Worm (Caenorhabditis elegans) whole organism, L4 larva: ENCODE data around the gene abcf-1.

Experiments
- Y105C5A.15 ChIP-seq: fragments of 200-800 bp; sonication (Bioruptor generic); IDR thresholded peaks from 2 replicates; pipeline ENCODE4 v1.3.6; 2022; ENCODE audit warnings: missing genetic modification characterization, missing compliant biosample characterization
- daf-16 ChIP-seq, 3 experiments: sonication (generic microtip); optimal IDR thresholded peaks; 2 replicates each; lab custom pipeline; 2016 to 2017; ENCODE audit warnings: missing genetic modification characterization in 3 of 3, missing genetic modification reagents in 3 of 3, mild to moderate bottlenecking in 2 of 3, missing compliant biosample characterization in 2 of 3, missing biosample characterization in 1 of 3, moderate library complexity in 1 of 3
- mdl-1 ChIP-seq, 2 experiments: fragments of 150-350 bp in 1 of 2; sonication (generic microtip) in 1 of 2; optimal IDR thresholded peaks; 2 replicates each; lab custom pipeline; 2014 to 2017; ENCODE audit warnings: missing biosample characterization in 2 of 2, missing genetic modification characterization in 2 of 2
- nhr-11 ChIP-seq: fragments of 150-350 bp; optimal IDR thresholded peaks from 2 replicates; lab custom pipeline; 2014; ENCODE audit warnings: missing biosample characterization, missing genetic modification characterization
- pha-4 ChIP-seq, 2 experiments: fragments of 150-350 bp in 1 of 2; fragments of 200-800 bp in 1 of 2; sonication (Bioruptor generic) in 1 of 2; IDR thresholded peaks in 1 of 2; optimal IDR thresholded peaks in 1 of 2; 2 replicates each; pipeline versions ENCODE4 v1.3.6 to Lab custom; 2014 to 2022; ENCODE audit warnings: missing genetic modification characterization in 2 of 2, missing genetic modification reagents in 2 of 2, missing biosample characterization in 1 of 2, missing compliant biosample characterization in 1 of 2

- no peak for TF ChIP-seq pha-4 (GFP tag; IDR thresholded peaks at IDR 0.05; lab: Robert Waterston, UW)
- no peak for TF ChIP-seq pha-4 (tag; optimal IDR thresholded peaks at IDR 0.05; lab: Kevin White, UChicago)
- TF ChIP-seq mdl-1 (tag; optimal IDR thresholded peaks at IDR 0.05; lab: Kevin White, UChicago): no peak
- TF ChIP-seq daf-16 (GFP tag; optimal IDR thresholded peaks at IDR 0.05; lab: Kevin White, UChicago): no peak
- TF ChIP-seq daf-16 (tag; optimal IDR thresholded peaks at IDR 0.05; lab: Kevin White, UChicago): no peak
- TF ChIP-seq nhr-11 (tag; lab: Kevin White, UChicago): no peak
- TF ChIP-seq Y105C5A.15: no peak
These were observed 34.0 kb downstream of the abcf-1 start, which contains the start of gene R11D1.10 for ce11 chrV:12729220-12729619.
